Fruit fly (Drosophila melanogaster) Kc167 (cell line): ENCODE results near the gene AP-2alpha.

Experiments
- Sin3A ChIP-seq: fragments of >200 bp; optimal IDR thresholded peaks from 2 replicates; lab custom pipeline; 2018; ENCODE audit warnings: missing external identifiers
- h ChIP-seq: fragments of >200 bp; optimal IDR thresholded peaks from 3 replicates; lab custom pipeline; 2018; ENCODE audit warnings: missing external identifiers
- psq ChIP-seq: fragments of >200 bp; optimal IDR thresholded peaks from 2 replicates; lab custom pipeline; 2017; ENCODE audit warnings: missing external identifiers

DNA sequence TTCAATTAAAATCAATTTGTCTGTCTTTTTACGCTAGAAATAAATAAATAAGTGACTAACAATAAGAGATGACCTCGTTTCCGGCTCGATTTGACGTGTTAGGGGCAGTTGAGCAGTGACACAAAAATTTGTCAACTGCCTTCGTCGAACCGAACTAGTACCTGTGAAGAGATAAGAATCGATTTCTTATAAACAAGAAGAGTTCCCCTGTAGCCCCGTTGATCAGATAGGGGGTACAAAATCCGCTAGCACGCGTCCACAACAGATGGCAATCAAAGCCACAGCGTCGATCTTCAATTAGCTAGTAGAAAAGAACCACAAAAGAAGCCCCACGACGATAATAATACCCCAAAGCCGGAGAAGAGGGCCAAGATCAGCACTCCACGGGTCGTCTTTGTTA lies 42.8 kb downstream of the AP-2alpha start:
- TF ChIP-seq psq (lab: Kevin White, UChicago) = no peak
- no peak for TF ChIP-seq h (lab: Kevin White, UChicago)
- TF ChIP-seq Sin3A (lab: Kevin White, UChicago) = no peak
